Fruit fly (Drosophila melanogaster): ENCODE measurements around the gene CG31301.
A peak's percentile ranks its signal among the peaks of the same experiment; 100 is the strongest.

The CG31301 gene

DNA sequence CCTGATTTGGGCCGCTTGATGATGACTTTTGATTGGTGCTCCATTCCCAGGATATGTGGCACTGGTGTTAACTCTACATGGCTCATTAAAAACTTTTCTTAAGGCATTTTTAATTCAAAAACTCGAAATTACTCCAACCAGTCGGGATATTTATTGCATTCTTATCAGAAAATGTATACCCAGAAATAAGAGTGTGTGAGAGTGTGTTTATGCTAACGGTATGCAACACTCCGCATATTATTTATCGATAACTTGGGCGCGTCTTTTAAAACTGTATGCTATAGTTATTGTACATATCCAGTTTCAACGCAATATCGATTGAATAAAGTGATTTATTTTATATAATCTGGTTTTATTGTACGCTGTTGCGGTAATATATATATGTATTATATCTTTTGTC lies 21.5 kb downstream of the CG31301 start, which contains the start of gene CG34404 (continued):
- peak; percentile 4 for TF ChIP-seq Ets97D (GFP tag; optimal IDR thresholded peaks at IDR 0.05)
- TF ChIP-seq Xrp1 (GFP tag; IDR thresholded peaks at IDR 0.05): no peak
- no peak for TF ChIP-seq CG30403 (GFP tag; optimal IDR thresholded peaks at IDR 0.05)
- peak in 1 of 2 experiments; percentile 36 for TF ChIP-seq crp (GFP tag; optimal IDR thresholded peaks at IDR 0.05)
- peak; percentile 59 for TF ChIP-seq CG1603 (tag; optimal IDR thresholded peaks at IDR 0.05)
- no peak for TF ChIP-seq Abd-B (GFP tag; optimal IDR thresholded peaks at IDR 0.05)
- no peak for TF ChIP-seq CG12659 (GFP tag; optimal IDR thresholded peaks at IDR 0.05)
- no peak for TF ChIP-seq CG7839 (tag; optimal IDR thresholded peaks at IDR 0.05)
- no peak for TF ChIP-seq CG11560 (tag; IDR thresholded peaks at IDR 0.05)
- TF ChIP-seq gcm2 (GFP tag; optimal IDR thresholded peaks at IDR 0.05): no peak
- no peak for TF ChIP-seq cad (GFP tag; optimal IDR thresholded peaks at IDR 0.05)
- 0 out of 3 replicates have a peak, but pooled peaks have one; percentile 25 for TF ChIP-seq ken (GFP tag; IDR thresholded peaks at IDR 0.05)
- no peak for TF ChIP-seq CG9876 (GFP tag; optimal IDR thresholded peaks at IDR 0.05)
- no peak for TF ChIP-seq Doc3 (GFP tag; IDR thresholded peaks at IDR 0.05; ENCODE audit: partially characterized antibody)
- TF ChIP-seq sd (tag; optimal IDR thresholded peaks at IDR 0.05): no peak
- TF ChIP-seq ranshi (GFP tag; IDR thresholded peaks at IDR 0.05): no peak
- TF ChIP-seq CG6272 (GFP tag; IDR thresholded peaks at IDR 0.05): no peak
- TF ChIP-seq CG8944 (GFP tag; optimal IDR thresholded peaks at IDR 0.05): no peak
- no peak for TF ChIP-seq CG18476 (GFP tag; optimal IDR thresholded peaks at IDR 0.05)
- TF ChIP-seq Oaz (GFP tag; IDR thresholded peaks at IDR 0.05): no peak
- TF ChIP-seq vnd (GFP tag; IDR thresholded peaks at IDR 0.05; ENCODE audit: partially characterized antibody): no peak
- TF ChIP-seq CG12071 (GFP tag; optimal IDR thresholded peaks at IDR 0.05): no peak
- TF ChIP-seq prd (optimal IDR thresholded peaks at IDR 0.05): no peak
- no peak for TF ChIP-seq prd (GFP tag; IDR thresholded peaks at IDR 0.05)
- TF ChIP-seq sob (GFP tag; IDR thresholded peaks at IDR 0.05): peak; percentile 22; the same call in 1 of the 2 replicates
- no peak for TF ChIP-seq GATAe (GFP tag; conservative IDR thresholded peaks at IDR 0.05)
- TF ChIP-seq Doc2 (GFP tag; IDR thresholded peaks at IDR 0.05): no peak
- TF ChIP-seq MESR4 (GFP tag; optimal IDR thresholded peaks at IDR 0.05): peak; percentile 38
- TF ChIP-seq ci (GFP tag; IDR thresholded peaks at IDR 0.05): no peak
- no peak for TF ChIP-seq CG14667 (GFP tag; IDR thresholded peaks at IDR 0.05)
- peak; percentile 73 for TF ChIP-seq Dref (GFP tag; IDR thresholded peaks at IDR 0.05)
- TF ChIP-seq her (GFP tag; optimal IDR thresholded peaks at IDR 0.05): peak; percentile 4
- no peak for TF ChIP-seq CG1529 (GFP tag; optimal IDR thresholded peaks at IDR 0.05)
- TF ChIP-seq Med (GFP tag): peak; percentile 66
- TF ChIP-seq schlank (tag; optimal IDR thresholded peaks at IDR 0.05): no peak
- TF ChIP-seq ash1 (GFP tag; optimal IDR thresholded peaks at IDR 0.05): no peak
- no peak for TF ChIP-seq az2 (GFP tag; optimal IDR thresholded peaks at IDR 0.05)
- TF ChIP-seq tup (GFP tag; optimal IDR thresholded peaks at IDR 0.05): no peak
- TF ChIP-seq CG14014 (GFP tag; IDR thresholded peaks at IDR 0.05): no peak
- TF ChIP-seq twi (tag; optimal IDR thresholded peaks at IDR 0.05): no peak
- TF ChIP-seq kni (GFP tag; optimal IDR thresholded peaks at IDR 0.05): no peak
- TF ChIP-seq Optix (GFP tag; IDR thresholded peaks at IDR 0.05): no peak
- TF ChIP-seq CG17612 (GFP tag; IDR thresholded peaks at IDR 0.05): no peak
- TF ChIP-seq Ets65A (GFP tag): no peak
- no peak for TF ChIP-seq CG7357 (GFP tag; IDR thresholded peaks at IDR 0.05)
- TF ChIP-seq PHDP (tag; optimal IDR thresholded peaks at IDR 0.05): no peak
- no peak for TF ChIP-seq scrt (GFP tag; optimal IDR thresholded peaks at IDR 0.05)
- TF ChIP-seq CG10543 (GFP tag; optimal IDR thresholded peaks at IDR 0.05): no peak
- no peak for TF ChIP-seq nau (GFP tag; optimal IDR thresholded peaks at IDR 0.05)
- no peak for TF ChIP-seq CG32772 (GFP tag; IDR thresholded peaks at IDR 0.05)
- TF ChIP-seq CG33213 (GFP tag; optimal IDR thresholded peaks at IDR 0.05): no peak
- TF ChIP-seq Sry-δ (GFP tag; optimal IDR thresholded peaks at IDR 0.05): peak; percentile 31
